Fruit fly (Drosophila melanogaster) whole organism, adult: ENCODE data around the gene Naa80.

Source experiments
- CG33017 ChIP-seq: fragments of 200-800 bp; sonication (Bioruptor generic); optimal IDR thresholded peaks from 2 replicates; lab custom pipeline; 2018; ENCODE audit warnings: missing biosample characterization, mild to moderate bottlenecking, missing genetic modification characterization, moderate library complexity
- Crg-1 ChIP-seq: fragments of 200-800 bp; sonication (Bioruptor generic); optimal IDR thresholded peaks from 2 replicates; lab custom pipeline; 2016; ENCODE audit warnings: missing biosample characterization, missing genetic modification characterization

dm6 chr3R:9743217-9743616 lies 24.4 kb upstream of the Naa80 start, which contains the start of gene CG31415:
- TF ChIP-seq Crg-1 (GFP tag; lab: Kevin White, UChicago) (no peak), CG33017 (tag; lab: Kevin White, UChicago) (no peak)
